Worm (Caenorhabditis elegans) whole organism, young adult: ENCODE results near the gene srt-12.

Source experiments
- Y56A3A.18 ChIP-seq: fragments of 200-800 bp; sonication (Bioruptor generic); IDR thresholded peaks from 2 replicates; pipeline ENCODE4 v1.3.6; 2022; ENCODE audit warnings: missing genetic modification reagents, missing genetic modification characterization, missing compliant biosample characterization
- ama-1 ChIP-seq, 3 experiments: fragments of 150-350 bp in 1 of 3; sonication (generic microtip) in 2 of 3; optimal IDR thresholded peaks; 2 replicates each; lab custom pipeline; 2014 to 2018; ENCODE audit warnings: missing biosample characterization in 2 of 3, missing genetic modification characterization in 2 of 3, missing genetic modification reagents in 2 of 3
- athp-1 ChIP-seq: sonication (generic microtip); optimal IDR thresholded peaks from 2 replicates; lab custom pipeline; 2017; ENCODE audit warnings: mild to moderate bottlenecking, missing genetic modification characterization, missing compliant biosample characterization
- dpl-1 ChIP-seq: fragments of 150-350 bp; optimal IDR thresholded peaks from 2 replicates; lab custom pipeline; 2014; ENCODE audit warnings: missing biosample characterization, missing genetic modification reagents, missing genetic modification characterization
- fkh-3 ChIP-seq: sonication (generic microtip); optimal IDR thresholded peaks from 2 replicates; lab custom pipeline; 2016; ENCODE audit warnings: mild to moderate bottlenecking, missing genetic modification characterization, missing compliant biosample characterization
- him-1 ChIP-seq: sonication (generic microtip); optimal IDR thresholded peaks from 2 replicates; lab custom pipeline; 2016; ENCODE audit warnings: missing genotype, missing genetic modification reagents, missing genetic modification characterization, missing compliant biosample characterization
- madf-6 ChIP-seq: fragments of 200-800 bp; sonication (Bioruptor generic); IDR thresholded peaks from 2 replicates; pipeline ENCODE4 v1.3.6; 2022; ENCODE audit warnings: missing genetic modification reagents, missing genetic modification characterization, missing compliant biosample characterization
- nfya-1 ChIP-seq: sonication (generic microtip); optimal IDR thresholded peaks from 2 replicates; lab custom pipeline; 2017; ENCODE audit warnings: antibody characterized with exemption, missing compliant biosample characterization, missing genetic modification characterization, borderline replicate concordance; ENCODE audit not compliant: insufficient read depth
- nhr-120 ChIP-seq: fragments of 200-800 bp; sonication (Bioruptor generic); IDR thresholded peaks from 2 replicates; pipeline ENCODE4 v1.3.6; 2022; ENCODE audit warnings: missing genetic modification characterization, missing compliant biosample characterization
- snpc-4 ChIP-seq, 5 experiments: fragments of 150-350 bp in 1 of 5; sonication (generic microtip) in 4 of 5; optimal IDR thresholded peaks; 2 replicates each; lab custom pipeline; 2014 to 2018; ENCODE audit warnings: missing genetic modification characterization in 5 of 5, missing biosample characterization in 3 of 5, antibody characterized with exemption in 2 of 5, mild to moderate bottlenecking in 2 of 5, missing compliant biosample characterization in 2 of 5, missing genotype in 2 of 5, moderate library complexity in 2 of 5, missing genetic modification reagents in 1 of 5
- unc-62 ChIP-seq: fragments of 150-350 bp; optimal IDR thresholded peaks from 2 replicates; lab custom pipeline; 2014; ENCODE audit warnings: missing biosample characterization, missing genetic modification reagents, missing genetic modification characterization

- no peak for TF ChIP-seq athp-1 (tag; lab: Kevin White, UChicago)
- no peak for TF ChIP-seq ama-1 (optimal IDR thresholded peaks at IDR 0.05; lab: Kevin White, UChicago)
- no peak for TF ChIP-seq ama-1 (GFP tag; optimal IDR thresholded peaks at IDR 0.05; lab: Kevin White, UChicago)
- no peak for TF ChIP-seq unc-62 (GFP tag; lab: Kevin White, UChicago)
- no peak for TF ChIP-seq nhr-120 (GFP tag; lab: Robert Waterston, UW)
- TF ChIP-seq snpc-4 (GFP tag; optimal IDR thresholded peaks at IDR 0.05; lab: Kevin White, UChicago): no peak
- TF ChIP-seq snpc-4 (tag; optimal IDR thresholded peaks at IDR 0.05; lab: Kevin White, UChicago): no peak
- no peak for TF ChIP-seq nfya-1 (tag; lab: Kevin White, UChicago)
- no peak for TF ChIP-seq him-1 (tag; lab: Kevin White, UChicago)
- TF ChIP-seq Y56A3A.18 (GFP tag; lab: Robert Waterston, UW): no peak
- TF ChIP-seq madf-6 (GFP tag; lab: Robert Waterston, UW): no peak
- no peak for TF ChIP-seq fkh-3
- TF ChIP-seq dpl-1 (GFP tag; lab: Kevin White, UChicago): no peak
These were observed 17.8 kb upstream of the srt-12 start, which contains the start of gene srt-3 for ce11 chrV:4260090-4260489.
